Worm (Caenorhabditis elegans) whole organism, late embryonic: ENCODE results near the gene C13C4.8.

Experiments used
- C38D4.7 ChIP-seq: fragments of 200-800 bp; sonication (Bioruptor generic); optimal IDR thresholded peaks from 2 replicates; lab custom pipeline; 2018; ENCODE audit warnings: mild to moderate bottlenecking, missing genetic modification characterization, moderate library complexity, missing compliant biosample characterization
- F13H6.1 ChIP-seq: sonication (generic microtip); optimal IDR thresholded peaks from 2 replicates; lab custom pipeline; 2016; ENCODE audit warnings: missing genetic modification characterization, missing compliant biosample characterization
- K09A11.1 ChIP-seq: sonication (generic microtip); optimal IDR thresholded peaks from 2 replicates; lab custom pipeline; 2017; ENCODE audit warnings: antibody characterized with exemption, mild to moderate bottlenecking, missing genetic modification characterization, missing compliant biosample characterization; ENCODE audit not compliant: insufficient read depth
- T23F11.4 ChIP-seq: fragments of 200-800 bp; sonication (Bioruptor generic); optimal IDR thresholded peaks from 2 replicates; lab custom pipeline; 2018; ENCODE audit warnings: mild to moderate bottlenecking, missing genetic modification characterization, missing compliant biosample characterization
- ceh-14 ChIP-seq: sonication (generic microtip); optimal IDR thresholded peaks from 2 replicates; lab custom pipeline; 2016; ENCODE audit warnings: missing genotype, missing genetic modification characterization, missing compliant biosample characterization
- ceh-18 ChIP-seq: sonication (generic microtip); optimal IDR thresholded peaks from 2 replicates; lab custom pipeline; 2016; ENCODE audit warnings: missing genetic modification characterization, missing compliant biosample characterization
- ceh-19 ChIP-seq: fragments of 200-800 bp; sonication (Bioruptor generic); optimal IDR thresholded peaks from 2 replicates; lab custom pipeline; 2018; ENCODE audit warnings: mild to moderate bottlenecking, missing genetic modification characterization, missing compliant biosample characterization
- ceh-2 ChIP-seq: sonication (generic microtip); optimal IDR thresholded peaks from 2 replicates; lab custom pipeline; 2016; ENCODE audit warnings: missing genotype, missing genetic modification characterization, missing compliant biosample characterization
- ceh-24 ChIP-seq: sonication (generic microtip); optimal IDR thresholded peaks from 2 replicates; lab custom pipeline; 2016; ENCODE audit warnings: mild to moderate bottlenecking, missing genetic modification characterization, missing compliant biosample characterization
- ceh-34 ChIP-seq: sonication (generic microtip); optimal IDR thresholded peaks from 2 replicates; lab custom pipeline; 2016; ENCODE audit warnings: mild to moderate bottlenecking, missing genetic modification characterization, missing compliant biosample characterization
- ceh-48 ChIP-seq: sonication (generic microtip); optimal IDR thresholded peaks from 2 replicates; lab custom pipeline; 2016; ENCODE audit warnings: missing genetic modification characterization, inconsistent platforms, missing compliant biosample characterization
- che-1 ChIP-seq: sonication (generic microtip); optimal IDR thresholded peaks from 2 replicates; lab custom pipeline; 2016; ENCODE audit warnings: mild to moderate bottlenecking, missing genetic modification characterization, missing compliant biosample characterization
- ets-4 ChIP-seq: sonication (generic microtip); optimal IDR thresholded peaks from 2 replicates; lab custom pipeline; 2016; ENCODE audit warnings: missing genetic modification characterization, missing compliant biosample characterization
- eyg-1 ChIP-seq: sonication (generic microtip); optimal IDR thresholded peaks from 2 replicates; lab custom pipeline; 2016; ENCODE audit warnings: missing genotype, missing genetic modification characterization, missing compliant biosample characterization
- gmeb-2 ChIP-seq: sonication (generic microtip); optimal IDR thresholded peaks from 2 replicates; lab custom pipeline; 2016; ENCODE audit warnings: missing genetic modification characterization, inconsistent platforms, missing compliant biosample characterization
- hlh-13 ChIP-seq: fragments of 200-800 bp; sonication (Bioruptor generic); optimal IDR thresholded peaks from 2 replicates; lab custom pipeline; 2018; ENCODE audit warnings: mild to moderate bottlenecking, missing genetic modification characterization, missing compliant biosample characterization
- hlh-15 ChIP-seq: sonication (generic microtip); optimal IDR thresholded peaks from 2 replicates; lab custom pipeline; 2016; ENCODE audit warnings: missing genetic modification characterization, missing compliant biosample characterization
- hlh-30 ChIP-seq: sonication (generic microtip); optimal IDR thresholded peaks from 2 replicates; lab custom pipeline; 2017; ENCODE audit warnings: antibody characterized with exemption, missing genetic modification characterization, missing compliant biosample characterization; ENCODE audit not compliant: insufficient read depth
- hlh-6 ChIP-seq: sonication (generic microtip); optimal IDR thresholded peaks from 2 replicates; lab custom pipeline; 2016; ENCODE audit warnings: missing genotype, missing genetic modification characterization, missing compliant biosample characterization
- hlh-8 ChIP-seq: sonication (generic microtip); optimal IDR thresholded peaks from 2 replicates; lab custom pipeline; 2016; ENCODE audit warnings: missing genotype, missing genetic modification characterization, missing compliant biosample characterization
- mec-3 ChIP-seq: sonication (generic microtip); optimal IDR thresholded peaks from 2 replicates; lab custom pipeline; 2016; ENCODE audit warnings: borderline replicate concordance, missing genetic modification characterization, missing compliant biosample characterization
- nfya-1 ChIP-seq: sonication (generic microtip); optimal IDR thresholded peaks from 2 replicates; lab custom pipeline; 2017; ENCODE audit warnings: missing genetic modification characterization, mild to moderate bottlenecking, missing compliant biosample characterization, antibody characterized with exemption, moderate library complexity
- nhr-11 ChIP-seq: fragments of 150-350 bp; optimal IDR thresholded peaks from 2 replicates; lab custom pipeline; 2014; ENCODE audit warnings: missing biosample characterization, missing genetic modification characterization
- nhr-232 ChIP-seq: sonication (generic microtip); optimal IDR thresholded peaks from 2 replicates; lab custom pipeline; 2016; ENCODE audit warnings: missing genetic modification characterization, missing compliant biosample characterization
- npax-4 ChIP-seq: sonication (generic microtip); optimal IDR thresholded peaks from 2 replicates; lab custom pipeline; 2016; ENCODE audit warnings: missing genetic modification characterization, missing compliant biosample characterization
- odd-2 ChIP-seq: sonication (generic microtip); optimal IDR thresholded peaks from 2 replicates; lab custom pipeline; 2017; ENCODE audit warnings: antibody characterized with exemption, mild to moderate bottlenecking, missing genetic modification characterization, missing compliant biosample characterization
- pax-1 ChIP-seq: fragments of 150-350 bp; optimal IDR thresholded peaks from 2 replicates; lab custom pipeline; 2014; ENCODE audit warnings: missing biosample characterization, missing genetic modification characterization
- pha-2 ChIP-seq: sonication (generic microtip); optimal IDR thresholded peaks from 2 replicates; lab custom pipeline; 2017; ENCODE audit warnings: mild to moderate bottlenecking, missing genetic modification characterization, missing compliant biosample characterization
- sdc-2 ChIP-seq: sonication (generic microtip); optimal IDR thresholded peaks from 2 replicates; lab custom pipeline; 2016; ENCODE audit warnings: missing genotype, missing genetic modification characterization, missing compliant biosample characterization
- sox-4 ChIP-seq: sonication (generic microtip); optimal IDR thresholded peaks from 2 replicates; lab custom pipeline; 2017; ENCODE audit warnings: mild to moderate bottlenecking, missing genetic modification characterization, inconsistent platforms, missing compliant biosample characterization
- syd-9 ChIP-seq: sonication (generic microtip); optimal IDR thresholded peaks from 2 replicates; lab custom pipeline; 2016; ENCODE audit warnings: mild to moderate bottlenecking, missing genetic modification characterization, moderate library complexity, missing compliant biosample characterization
- tbx-7 ChIP-seq: sonication (generic microtip); optimal IDR thresholded peaks from 2 replicates; lab custom pipeline; 2016; ENCODE audit warnings: missing genotype, missing genetic modification characterization, missing compliant biosample characterization
- ttx-3 ChIP-seq: sonication (generic microtip); optimal IDR thresholded peaks from 2 replicates; lab custom pipeline; 2016; ENCODE audit warnings: missing genetic modification reagents, missing genetic modification characterization, missing compliant biosample characterization
- unc-3 ChIP-seq, 2 experiments: fragments of 200-800 bp in 1 of 2; sonication (Bioruptor generic) in 1 of 2; sonication (generic microtip) in 1 of 2; conservative IDR thresholded peaks in 1 of 2; optimal IDR thresholded peaks in 1 of 2; 2 replicates each; pipeline versions ENCODE4 v1.3.6 to Lab custom; 2016 to 2022; ENCODE audit warnings: missing compliant biosample characterization in 2 of 2, missing genetic modification characterization in 2 of 2, missing genetic modification reagents in 1 of 2
- unc-42 ChIP-seq: sonication (generic microtip); optimal IDR thresholded peaks from 2 replicates; lab custom pipeline; 2016; ENCODE audit warnings: missing genotype, missing genetic modification characterization, missing compliant biosample characterization
- unc-55 ChIP-seq: sonication (generic microtip); optimal IDR thresholded peaks from 2 replicates; lab custom pipeline; 2017; ENCODE audit warnings: missing biosample characterization, missing genetic modification reagents, missing genetic modification characterization
- unc-86 ChIP-seq: sonication (generic microtip); optimal IDR thresholded peaks from 2 replicates; lab custom pipeline; 2016; ENCODE audit warnings: missing genetic modification characterization, missing compliant biosample characterization

The C13C4.8 gene

DNA sequence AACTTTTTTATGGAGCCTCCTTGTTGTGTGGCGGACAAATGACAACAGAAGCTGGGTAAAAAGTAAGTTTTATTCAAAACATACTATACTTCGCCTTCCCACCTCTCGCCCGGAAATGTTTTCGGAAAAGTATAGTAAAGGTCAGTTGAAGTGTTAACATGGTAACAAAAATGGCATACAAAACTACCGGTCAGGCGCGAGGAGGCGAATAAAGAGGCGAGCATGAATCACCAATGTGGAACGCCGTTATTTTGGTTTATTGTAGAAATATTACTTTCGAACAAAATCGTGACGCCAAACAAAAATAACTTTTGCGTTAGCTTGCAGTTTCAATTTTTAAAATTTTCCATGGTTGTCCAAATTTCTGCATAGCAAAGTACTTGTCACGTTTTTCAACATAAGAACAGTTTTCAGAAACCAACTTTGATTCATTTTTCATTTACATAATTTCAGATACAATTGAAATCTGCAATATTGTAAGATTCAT is at the start of gene C13C4.8:
TSS of gene C13C4.8 (plus strand) at position 437 of the 487 bp plus-strand sequence.
- no peak for TF ChIP-seq che-1 (tag; lab: Kevin White, UChicago)
- TF ChIP-seq hlh-15 (tag; lab: Kevin White, UChicago): no peak
- TF ChIP-seq hlh-13 (GFP tag; lab: Kevin White, UChicago): no peak
- TF ChIP-seq ceh-24: no peak
- no peak for TF ChIP-seq npax-4 (tag; lab: Kevin White, UChicago)
- no peak for TF ChIP-seq ceh-14 (tag; lab: Kevin White, UChicago)
- no peak for TF ChIP-seq ceh-2
- TF ChIP-seq syd-9: no peak
- TF ChIP-seq ceh-48: no peak
- TF ChIP-seq mec-3 (tag; lab: Kevin White, UChicago): no peak
- TF ChIP-seq sox-4 (tag; lab: Kevin White, UChicago): no peak
- TF ChIP-seq nhr-11 (tag; lab: Kevin White, UChicago): no peak
- TF ChIP-seq odd-2 (tag; lab: Kevin White, UChicago): no peak

ce11 chrV:12068437-12068836 is 49.4 kb upstream of the C13C4.8 start, which contains the start of gene kmo-2:
kmo-2 (minus strand) TSS chrV:12068537.
- no peak for TF ChIP-seq C38D4.7 (GFP tag; lab: Kevin White, UChicago)
- no peak for TF ChIP-seq tbx-7 (tag; lab: Kevin White, UChicago)
- TF ChIP-seq sdc-2 (tag; lab: Kevin White, UChicago): no peak
- TF ChIP-seq hlh-30 (tag; lab: Kevin White, UChicago): no peak
- no peak for TF ChIP-seq gmeb-2 (tag; lab: Kevin White, UChicago)
- no peak for TF ChIP-seq unc-42 (tag; lab: Kevin White, UChicago)
- TF ChIP-seq pax-1 (tag; lab: Kevin White, UChicago): no peak
- no peak for TF ChIP-seq unc-3 (GFP tag; conservative IDR thresholded peaks at IDR 0.05; lab: Robert Waterston, UW)
- TF ChIP-seq unc-3 (tag; optimal IDR thresholded peaks at IDR 0.05; lab: Kevin White, UChicago): no peak
- no peak for TF ChIP-seq ceh-19 (GFP tag; lab: Kevin White, UChicago)
- TF ChIP-seq ceh-34: no peak
- TF ChIP-seq unc-55 (GFP tag; lab: Kevin White, UChicago): no peak
- no peak for TF ChIP-seq hlh-6 (tag; lab: Kevin White, UChicago)
- TF ChIP-seq ttx-3: no peak
- TF ChIP-seq ceh-18 (tag; lab: Kevin White, UChicago): no peak
- TF ChIP-seq T23F11.4 (GFP tag; lab: Kevin White, UChicago): no peak
- no peak for TF ChIP-seq nhr-232 (tag; lab: Kevin White, UChicago)
- TF ChIP-seq K09A11.1 (tag; lab: Kevin White, UChicago): no peak
- no peak for TF ChIP-seq pha-2 (tag; lab: Kevin White, UChicago)
- no peak for TF ChIP-seq sox-4 (tag; lab: Kevin White, UChicago)

DNA sequence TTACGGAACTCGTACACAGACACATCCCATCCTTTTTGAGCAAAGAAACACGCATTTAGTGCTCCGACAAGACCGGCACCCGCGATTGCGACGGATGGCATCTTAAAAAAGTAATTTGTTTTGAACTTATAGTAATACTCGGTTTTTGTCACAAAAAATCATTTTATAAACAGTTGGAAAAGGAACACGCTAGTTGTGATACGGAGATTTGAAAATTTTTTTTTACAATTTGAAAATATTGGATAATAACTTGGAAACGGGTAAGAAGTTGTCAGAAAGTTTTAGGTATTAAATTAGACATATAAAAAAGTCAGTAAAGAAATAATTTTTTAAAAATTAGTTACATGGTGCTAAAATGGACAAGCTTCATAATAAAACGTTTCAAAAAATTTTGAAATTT is 47.4 kb upstream of the C13C4.8 start, which contains the start of gene kmo-1:
TSS of gene kmo-1 (minus strand) at position 101 of the 400 bp plus-strand sequence.
- TF ChIP-seq nfya-1 (tag; lab: Kevin White, UChicago) (no peak), ets-4 (tag; lab: Kevin White, UChicago) (no peak), hlh-8 (tag; lab: Kevin White, UChicago) (no peak), F13H6.1 (tag; lab: Kevin White, UChicago) (no peak), eyg-1 (no peak), unc-86 (tag; lab: Kevin White, UChicago) (no peak)
- TF ChIP-seq, all 69 proteins: peak for 0
